Worm (Caenorhabditis elegans) whole organism, young adult: ENCODE measurements around the gene C49F5.8.

ENCODE experiments used
- C06A6.2 ChIP-seq: fragments of 200-800 bp; sonication (Bioruptor generic); conservative IDR thresholded peaks from 2 replicates; pipeline ENCODE4 v1.3.6; 2022; ENCODE audit warnings: missing genetic modification characterization, missing compliant biosample characterization
- F10E7.11 ChIP-seq: sonication (generic microtip); optimal IDR thresholded peaks from 2 replicates; lab custom pipeline; 2017; ENCODE audit warnings: mild to moderate bottlenecking, missing genetic modification characterization, moderate library complexity, missing compliant biosample characterization
- F23B12.7 ChIP-seq: sonication (generic microtip); optimal IDR thresholded peaks from 2 replicates; lab custom pipeline; 2017; ENCODE audit warnings: missing genetic modification characterization, mild to moderate bottlenecking, missing compliant biosample characterization, antibody characterized with exemption, moderate library complexity; ENCODE audit not compliant: insufficient read depth
- F57A8.1 ChIP-seq: fragments of 200-800 bp; sonication (Bioruptor generic); optimal IDR thresholded peaks from 2 replicates; lab custom pipeline; 2018; ENCODE audit warnings: mild to moderate bottlenecking, missing genetic modification characterization, moderate library complexity, missing compliant biosample characterization
- Y56A3A.18 ChIP-seq: fragments of 200-800 bp; sonication (Bioruptor generic); IDR thresholded peaks from 2 replicates; pipeline ENCODE4 v1.3.6; 2022; ENCODE audit warnings: missing genetic modification reagents, missing genetic modification characterization, missing compliant biosample characterization
- akir-1 ChIP-seq: fragments of 200-800 bp; sonication (Bioruptor generic); optimal IDR thresholded peaks from 2 replicates; lab custom pipeline; 2018; ENCODE audit warnings: mild to moderate bottlenecking, missing genetic modification characterization, moderate library complexity, missing compliant biosample characterization
- aptf-2 ChIP-seq: fragments of 200-800 bp; sonication (Bioruptor generic); conservative IDR thresholded peaks from 2 replicates; pipeline ENCODE4 v1.3.6; 2022; ENCODE audit warnings: missing genetic modification reagents, missing genetic modification characterization, missing compliant biosample characterization
- aptf-3 ChIP-seq: fragments of 200-800 bp; sonication (Bioruptor generic); IDR thresholded peaks from 2 replicates; pipeline ENCODE4 v1.3.6; 2022; ENCODE audit warnings: missing genetic modification characterization, missing compliant biosample characterization
- atf-7 ChIP-seq: sonication (generic microtip); optimal IDR thresholded peaks from 2 replicates; lab custom pipeline; 2017; ENCODE audit warnings: mild to moderate bottlenecking, missing genetic modification characterization, missing compliant biosample characterization
- athp-1 ChIP-seq: sonication (generic microtip); optimal IDR thresholded peaks from 2 replicates; lab custom pipeline; 2017; ENCODE audit warnings: mild to moderate bottlenecking, missing genetic modification characterization, missing compliant biosample characterization
- attf-3 ChIP-seq: fragments of 200-800 bp; sonication (Bioruptor generic); conservative IDR thresholded peaks from 2 replicates; pipeline ENCODE4 v1.3.6; 2022; ENCODE audit warnings: missing genetic modification reagents, missing genetic modification characterization, missing compliant biosample characterization
- attf-5 ChIP-seq: fragments of 200-800 bp; sonication (Bioruptor generic); optimal IDR thresholded peaks from 2 replicates; lab custom pipeline; 2018; ENCODE audit warnings: mild to moderate bottlenecking, missing genetic modification characterization, missing compliant biosample characterization
- cebp-1 ChIP-seq, 2 experiments: fragments of 200-800 bp in 1 of 2; sonication (Bioruptor generic) in 1 of 2; sonication (generic microtip) in 1 of 2; IDR thresholded peaks in 1 of 2; optimal IDR thresholded peaks in 1 of 2; 2 replicates each; pipeline versions ENCODE4 v1.3.6 to Lab custom; 2017 to 2022; ENCODE audit warnings: missing compliant biosample characterization in 2 of 2, missing genetic modification characterization in 2 of 2, mild to moderate bottlenecking in 1 of 2, missing genetic modification reagents in 1 of 2, moderate library complexity in 1 of 2
- cebp-2 ChIP-seq: fragments of 200-800 bp; sonication (Bioruptor generic); IDR thresholded peaks from 2 replicates; pipeline ENCODE4 v1.3.6; 2022; ENCODE audit warnings: missing genetic modification characterization, missing compliant biosample characterization
- ceh-27 ChIP-seq: fragments of 200-800 bp; sonication (Bioruptor generic); optimal IDR thresholded peaks from 2 replicates; lab custom pipeline; 2018; ENCODE audit warnings: mild to moderate bottlenecking, missing genetic modification characterization, moderate library complexity, missing compliant biosample characterization
- ceh-58 ChIP-seq: fragments of 200-800 bp; sonication (Bioruptor generic); IDR thresholded peaks from 2 replicates; pipeline ENCODE4 v1.3.6; 2022; ENCODE audit warnings: missing genetic modification characterization, missing compliant biosample characterization
- die-1 ChIP-seq: sonication (generic microtip); optimal IDR thresholded peaks from 2 replicates; lab custom pipeline; 2016; ENCODE audit warnings: missing genotype, mild to moderate bottlenecking, missing genetic modification characterization, missing compliant biosample characterization
- dpff-1 ChIP-seq: sonication (generic microtip); optimal IDR thresholded peaks from 2 replicates; lab custom pipeline; 2017; ENCODE audit warnings: mild to moderate bottlenecking, missing genetic modification characterization, missing compliant biosample characterization
- dpl-1 ChIP-seq: fragments of 150-350 bp; optimal IDR thresholded peaks from 2 replicates; lab custom pipeline; 2014; ENCODE audit warnings: missing biosample characterization, missing genetic modification reagents, missing genetic modification characterization
- egl-18 ChIP-seq: fragments of 200-800 bp; sonication (Bioruptor generic); IDR thresholded peaks from 2 replicates; pipeline ENCODE4 v1.3.6; 2022; ENCODE audit warnings: missing genetic modification reagents, missing genetic modification characterization, missing compliant biosample characterization
- egrh-3 ChIP-seq: fragments of 200-800 bp; sonication (Bioruptor generic); IDR thresholded peaks from 2 replicates; pipeline ENCODE4 v1.3.6; 2022; ENCODE audit warnings: missing genetic modification reagents, missing genetic modification characterization, missing compliant biosample characterization
- ekl-4 ChIP-seq: fragments of 200-800 bp; sonication (Bioruptor generic); IDR thresholded peaks from 2 replicates; pipeline ENCODE4 v1.3.6; 2022; ENCODE audit warnings: missing genetic modification reagents, missing genetic modification characterization, missing compliant biosample characterization
- ets-4 ChIP-seq: fragments of 200-800 bp; sonication (Bioruptor generic); optimal IDR thresholded peaks from 2 replicates; lab custom pipeline; 2018; ENCODE audit warnings: mild to moderate bottlenecking, missing genetic modification characterization, missing compliant biosample characterization
- gei-17 ChIP-seq: fragments of 200-800 bp; sonication (Bioruptor generic); optimal IDR thresholded peaks from 2 replicates; lab custom pipeline; 2018; ENCODE audit warnings: mild to moderate bottlenecking, missing genetic modification characterization, missing compliant biosample characterization
- hlh-12 ChIP-seq: sonication (generic microtip); optimal IDR thresholded peaks from 2 replicates; lab custom pipeline; 2016; ENCODE audit warnings: missing genetic modification characterization, missing compliant biosample characterization
- hmg-1.2 ChIP-seq: fragments of 200-800 bp; sonication (Bioruptor generic); IDR thresholded peaks from 2 replicates; pipeline ENCODE4 v1.3.6; 2022; ENCODE audit warnings: missing genetic modification reagents, missing genetic modification characterization, missing compliant biosample characterization
- hrde-1 ChIP-seq: sonication (generic microtip); optimal IDR thresholded peaks from 2 replicates; lab custom pipeline; 2016; ENCODE audit warnings: missing genetic modification characterization, mild to moderate bottlenecking, missing compliant biosample characterization, moderate library complexity, missing genotype, missing genetic modification reagents, borderline replicate concordance
- hsf-1 ChIP-seq: fragments of 200-800 bp; sonication (Bioruptor generic); IDR thresholded peaks from 2 replicates; pipeline ENCODE4 v1.3.6; 2022; ENCODE audit warnings: missing genetic modification reagents, missing genetic modification characterization, missing compliant biosample characterization
- lin-35 ChIP-seq, 3 experiments: fragments of 150-350 bp in 2 of 3; sonication (generic microtip) in 1 of 3; optimal IDR thresholded peaks; 2 replicates each; lab custom pipeline; 2014 to 2018; ENCODE audit warnings: missing biosample characterization in 3 of 3, missing genetic modification characterization in 3 of 3, missing genetic modification reagents in 3 of 3
- madf-3 ChIP-seq: fragments of 200-800 bp; sonication (Bioruptor generic); IDR thresholded peaks from 2 replicates; pipeline ENCODE4 v1.3.6; 2022; ENCODE audit warnings: missing genetic modification reagents, missing genetic modification characterization, missing compliant biosample characterization
- madf-6 ChIP-seq: fragments of 200-800 bp; sonication (Bioruptor generic); IDR thresholded peaks from 2 replicates; pipeline ENCODE4 v1.3.6; 2022; ENCODE audit warnings: missing genetic modification reagents, missing genetic modification characterization, missing compliant biosample characterization
- mes-4 ChIP-seq: sonication (generic microtip); optimal IDR thresholded peaks from 2 replicates; lab custom pipeline; 2016; ENCODE audit warnings: missing genotype, missing genetic modification characterization, missing compliant biosample characterization
- nhr-80 ChIP-seq: sonication (generic microtip); optimal IDR thresholded peaks from 2 replicates; lab custom pipeline; 2016; ENCODE audit warnings: missing genetic modification characterization, missing compliant biosample characterization
- pbrm-1 ChIP-seq: fragments of 200-800 bp; sonication (Bioruptor generic); IDR thresholded peaks from 2 replicates; pipeline ENCODE4 v1.3.6; 2022; ENCODE audit warnings: missing genetic modification reagents, missing genetic modification characterization, missing compliant biosample characterization
- rpc-1 ChIP-seq, 2 experiments: fragments of 150-350 bp in 1 of 2; sonication (generic microtip) in 1 of 2; optimal IDR thresholded peaks; 2 replicates each; lab custom pipeline; 2014 to 2018; ENCODE audit warnings: missing biosample characterization in 1 of 2, missing genetic modification characterization in 1 of 2, missing genetic modification reagents in 1 of 2, missing genotype in 1 of 2
- xnd-1 ChIP-seq: sonication (generic microtip); optimal IDR thresholded peaks from 2 replicates; lab custom pipeline; 2016; ENCODE audit warnings: missing genotype, missing genetic modification reagents, missing genetic modification characterization, missing compliant biosample characterization
- zfh-2 ChIP-seq: fragments of 200-800 bp; sonication (Bioruptor generic); conservative IDR thresholded peaks from 2 replicates; pipeline ENCODE4 v1.3.6; 2022; ENCODE audit warnings: missing genetic modification reagents, missing genetic modification characterization, missing compliant biosample characterization
- zim-3 ChIP-seq: sonication (generic microtip); optimal IDR thresholded peaks from 2 replicates; lab custom pipeline; 2017; ENCODE audit warnings: mild to moderate bottlenecking, missing genetic modification characterization, moderate library complexity, missing compliant biosample characterization
- ztf-22 ChIP-seq: fragments of 200-800 bp; sonication (Bioruptor generic); optimal IDR thresholded peaks from 2 replicates; lab custom pipeline; 2018; ENCODE audit warnings: mild to moderate bottlenecking, missing genetic modification characterization, moderate library complexity, missing compliant biosample characterization
- ztf-3 ChIP-seq: fragments of 200-800 bp; sonication (Bioruptor generic); optimal IDR thresholded peaks from 2 replicates; lab custom pipeline; 2018; ENCODE audit warnings: mild to moderate bottlenecking, missing genetic modification characterization, missing compliant biosample characterization

Gene C49F5.8

ce11 chrX:11959838-11960237 is at the start of gene C49F5.8:
Gene C49F5.8 (plus strand): TSS chrX:11960138.
- TF ChIP-seq nhr-80 (tag; lab: Kevin White, UChicago), result peak; percentile 7
- no peak for TF ChIP-seq F10E7.11 (tag; lab: Kevin White, UChicago)

- no peak for TF ChIP-seq zfh-2 (GFP tag; lab: Robert Waterston, UW)
- no peak for TF ChIP-seq cebp-1 (GFP tag; IDR thresholded peaks at IDR 0.05; lab: Robert Waterston, UW)
- no peak for TF ChIP-seq cebp-1 (tag; optimal IDR thresholded peaks at IDR 0.05; lab: Kevin White, UChicago)
- no peak for TF ChIP-seq pbrm-1 (GFP tag; lab: Robert Waterston, UW)
- TF ChIP-seq F23B12.7, result no peak
- no peak for TF ChIP-seq akir-1 (GFP tag; lab: Kevin White, UChicago)
- no peak for TF ChIP-seq aptf-2 (GFP tag; lab: Robert Waterston, UW)
- TF ChIP-seq gei-17, result no peak
- no peak for TF ChIP-seq dpl-1 (GFP tag; lab: Kevin White, UChicago)
- TF ChIP-seq ztf-22 (GFP tag; lab: Kevin White, UChicago), result no peak
- no peak for TF ChIP-seq ekl-4 (GFP tag; lab: Robert Waterston, UW)
- no peak for TF ChIP-seq dpff-1 (tag; lab: Kevin White, UChicago)
- TF ChIP-seq hmg-1.2 (GFP tag; lab: Robert Waterston, UW), result no peak
- no peak for TF ChIP-seq die-1 (tag; lab: Kevin White, UChicago)
- TF ChIP-seq madf-6 (GFP tag; lab: Robert Waterston, UW), result no peak
- no peak for TF ChIP-seq F57A8.1 (GFP tag; lab: Kevin White, UChicago)
- TF ChIP-seq lin-35 (GFP tag; optimal IDR thresholded peaks at IDR 0.05; lab: Kevin White, UChicago), result no peak
These were observed 46.1 kb upstream of the C49F5.8 start, which contains the start of gene Y62H9A.12 for ce11 chrX:11913824-11914223. Gene Y62H9A.12 (plus strand): TSS chrX:11914124.

- no peak for TF ChIP-seq ets-4 (GFP tag; lab: Kevin White, UChicago)
- TF ChIP-seq hsf-1, result no peak
- no peak for TF ChIP-seq madf-3
These were observed 43.2 kb upstream of the C49F5.8 start, which contains the start of gene Y62H9A.13 for ce11 chrX:11916705-11917104. Gene Y62H9A.13 (plus strand): TSS chrX:11917005.

- TF ChIP-seq akir-1 (GFP tag; lab: Kevin White, UChicago) (no peak), hrde-1 (no peak), mes-4 (no peak), ztf-3 (GFP tag; lab: Kevin White, UChicago) (no peak), ceh-27 (no peak), attf-5 (GFP tag; lab: Kevin White, UChicago) (no peak), athp-1 (no peak), attf-3 (GFP tag; lab: Robert Waterston, UW) (no peak), ztf-22 (GFP tag; lab: Kevin White, UChicago) (no peak), aptf-2 (GFP tag; lab: Robert Waterston, UW) (no peak), xnd-1 (tag; lab: Kevin White, UChicago) (no peak), zim-3 (tag; lab: Kevin White, UChicago) (no peak)
These were observed 41.9 kb upstream of the C49F5.8 start, which contains the start of gene Y62H9A.16 for ce11 chrX:11917994-11918393. Gene Y62H9A.16 (plus strand): TSS chrX:11918294.

ce11 chrX:11920723-11921283 is 39.1 kb upstream of the C49F5.8 start, which contains the start of gene Y62H9A.14:
Gene Y62H9A.14 (plus strand): TSS chrX:11921233.
- TF ChIP-seq egl-18 (no peak), ceh-58 (GFP tag; lab: Robert Waterston, UW) (no peak), atf-7 (tag; lab: Kevin White, UChicago) (no peak), cebp-2 (no peak), C06A6.2 (GFP tag; lab: Robert Waterston, UW) (no peak), egrh-3 (no peak), hlh-12 (tag; lab: Kevin White, UChicago) (no peak), rpc-1 (optimal IDR thresholded peaks at IDR 0.05; lab: Kevin White, UChicago) (no peak), rpc-1 (tag; optimal IDR thresholded peaks at IDR 0.05; lab: Kevin White, UChicago) (no peak), Y56A3A.18 (GFP tag; lab: Robert Waterston, UW) (no peak), dpl-1 (GFP tag; lab: Kevin White, UChicago) (no peak), zfh-2 (GFP tag; lab: Robert Waterston, UW) (no peak), aptf-3 (no peak)
